Fruit fly (Drosophila melanogaster) whole organism, prepupa: ENCODE data around the gene CG33093.

Experiments used
- CG10669 ChIP-seq: fragments of 200-800 bp; sonication (Bioruptor generic); optimal IDR thresholded peaks from 3 replicates; lab custom pipeline; 2018; ENCODE audit warnings: missing biosample characterization, mild to moderate bottlenecking, missing genetic modification characterization, moderate library complexity
- CG6163 ChIP-seq: fragments of 200-800 bp; sonication (Bioruptor generic); IDR thresholded peaks from 3 replicates; pipeline ENCODE4 v1.3.6; 2022; ENCODE audit warnings: missing biosample characterization, missing genetic modification characterization
- Hr39 ChIP-seq: fragments of 200-800 bp; sonication (Bioruptor generic); optimal IDR thresholded peaks from 2 replicates; lab custom pipeline; 2016; ENCODE audit warnings: missing biosample characterization, missing genetic modification characterization
- Lpt ChIP-seq: fragments of 200-800 bp; sonication (Bioruptor generic); optimal IDR thresholded peaks from 3 replicates; lab custom pipeline; 2016; ENCODE audit warnings: missing biosample characterization, missing genetic modification characterization
- Sox15 ChIP-seq: fragments of 200-800 bp; sonication (Bioruptor generic); optimal IDR thresholded peaks from 3 replicates; lab custom pipeline; 2016; ENCODE audit warnings: missing biosample characterization, missing genetic modification characterization

dm6 chr3R:22568508-22568907, 36.8 kb upstream of the CG33093 start:
- TF ChIP-seq CG6163 (GFP tag; lab: Robert Waterston, UW) (no peak), CG10669 (GFP tag; lab: Kevin White, UChicago) (no peak), Sox15 (GFP tag; lab: Kevin White, UChicago) (no peak), Lpt (GFP tag; lab: Kevin White, UChicago) (no peak), Hr39 (no peak)
